Worm (Caenorhabditis elegans) whole organism, L1 larva: ENCODE data around the gene rnp-4.

Source experiments
- alr-1 ChIP-seq: fragments of 200-800 bp; sonication (Bioruptor generic); optimal IDR thresholded peaks from 2 replicates; lab custom pipeline; 2018; ENCODE audit warnings: borderline replicate concordance, mild to moderate bottlenecking, missing genetic modification characterization, missing compliant biosample characterization
- aly-2 ChIP-seq: fragments of 150-350 bp; optimal IDR thresholded peaks from 2 replicates; lab custom pipeline; 2014; ENCODE audit warnings: missing biosample characterization, missing genetic modification characterization
- blmp-1 ChIP-seq: fragments of 150-350 bp; optimal IDR thresholded peaks from 2 replicates; lab custom pipeline; 2014; ENCODE audit warnings: missing biosample characterization, missing genetic modification characterization
- ces-1 ChIP-seq: fragments of 150-350 bp; optimal IDR thresholded peaks from 2 replicates; lab custom pipeline; 2014; ENCODE audit warnings: missing biosample characterization, missing genetic modification reagents, missing genetic modification characterization
- efl-1 ChIP-seq, 4 experiments: fragments of 150-350 bp; optimal IDR thresholded peaks in 3 of 4; peaks in 1 of 4; 1 replicate in 1 of 4; 2 replicates in 3 of 4; lab custom pipeline; 2014; ENCODE audit warnings: missing biosample characterization in 2 of 4, missing genetic modification characterization in 2 of 4, missing genetic modification reagents in 2 of 4
- egl-13 ChIP-seq: sonication (generic microtip); optimal IDR thresholded peaks from 2 replicates; lab custom pipeline; 2016; ENCODE audit warnings: missing genotype, missing genetic modification reagents, missing genetic modification characterization, missing compliant biosample characterization
- elt-2 ChIP-seq: sonication (generic microtip); optimal IDR thresholded peaks from 2 replicates; lab custom pipeline; 2016; ENCODE audit warnings: missing genetic modification characterization, mild to moderate bottlenecking, inconsistent platforms, missing compliant biosample characterization, missing genetic modification reagents
- elt-3 ChIP-seq, 6 experiments: fragments of 150-350 bp in 1 of 6; sonication (generic microtip); optimal IDR thresholded peaks; 2 replicates each; lab custom pipeline; 2017 to 2018; ENCODE audit warnings: missing biosample characterization in 6 of 6, missing genetic modification characterization in 6 of 6, inconsistent platforms in 1 of 6
- irx-1 ChIP-seq: sonication (generic microtip); optimal IDR thresholded peaks from 2 replicates; lab custom pipeline; 2016; ENCODE audit warnings: missing genetic modification characterization, missing compliant biosample characterization
- isw-1 ChIP-seq: fragments of 200-800 bp; sonication (Bioruptor generic); IDR thresholded peaks from 2 replicates; pipeline ENCODE4 v1.3.6; 2022; ENCODE audit warnings: missing genetic modification characterization, missing compliant biosample characterization
- lin-13 ChIP-seq: fragments of 150-350 bp; optimal IDR thresholded peaks from 2 replicates; lab custom pipeline; 2014; ENCODE audit warnings: missing biosample characterization, missing genetic modification reagents, missing genetic modification characterization
- lin-14 ChIP-seq: fragments of 200-800 bp; sonication (Bioruptor generic); optimal IDR thresholded peaks from 2 replicates; lab custom pipeline; 2018; ENCODE audit warnings: mild to moderate bottlenecking, missing genetic modification characterization, moderate library complexity, missing compliant biosample characterization
- lin-39 ChIP-seq: fragments of 150-350 bp; optimal IDR thresholded peaks from 2 replicates; lab custom pipeline; 2014; ENCODE audit warnings: missing biosample characterization, missing genetic modification reagents, missing genetic modification characterization
- lsy-2 ChIP-seq, 2 experiments: fragments of 150-350 bp; optimal IDR thresholded peaks; 2 replicates each; lab custom pipeline; 2014; ENCODE audit warnings: missing biosample characterization in 2 of 2, missing genetic modification characterization in 2 of 2
- mdl-1 ChIP-seq, 2 experiments: fragments of 150-350 bp; optimal IDR thresholded peaks; 2 replicates each; lab custom pipeline; 2014 to 2017; ENCODE audit warnings: missing biosample characterization in 2 of 2, missing genetic modification characterization in 2 of 2, inconsistent platforms in 1 of 2
- nhr-237 ChIP-seq: fragments of 150-350 bp; optimal IDR thresholded peaks from 2 replicates; lab custom pipeline; 2014; ENCODE audit warnings: missing biosample characterization, missing genetic modification characterization
- nhr-28 ChIP-seq: fragments of 150-350 bp; optimal IDR thresholded peaks from 2 replicates; lab custom pipeline; 2014; ENCODE audit warnings: missing biosample characterization, missing genetic modification characterization
- nhr-47 ChIP-seq: sonication (generic microtip); optimal IDR thresholded peaks from 2 replicates; lab custom pipeline; 2016; ENCODE audit warnings: mild to moderate bottlenecking, missing genetic modification characterization, moderate library complexity, missing compliant biosample characterization
- nhr-71 ChIP-seq: sonication (generic microtip); optimal IDR thresholded peaks from 2 replicates; lab custom pipeline; 2016; ENCODE audit warnings: mild to moderate bottlenecking, missing genetic modification characterization, moderate library complexity, missing compliant biosample characterization
- nhr-77 ChIP-seq: fragments of 150-350 bp; optimal IDR thresholded peaks from 2 replicates; lab custom pipeline; 2014; ENCODE audit warnings: missing biosample characterization, missing genetic modification characterization
- nhr-84 ChIP-seq: sonication (generic microtip); optimal IDR thresholded peaks from 2 replicates; lab custom pipeline; 2017; ENCODE audit warnings: missing biosample characterization, missing genetic modification characterization
- nhr-85 ChIP-seq: sonication (generic microtip); peaks from one replicate; lab custom pipeline; 2016; ENCODE audit warnings: missing genetic modification characterization, inconsistent platforms, missing compliant biosample characterization
- pag-3 ChIP-seq: sonication (generic microtip); optimal IDR thresholded peaks from 2 replicates; lab custom pipeline; 2017; ENCODE audit warnings: missing genetic modification characterization, mild to moderate bottlenecking, missing compliant biosample characterization, antibody characterized with exemption, borderline replicate concordance; ENCODE audit not compliant: insufficient read depth
- rnt-1 ChIP-seq: sonication (generic microtip); optimal IDR thresholded peaks from 2 replicates; lab custom pipeline; 2016; ENCODE audit warnings: mild to moderate bottlenecking, missing genetic modification characterization, moderate library complexity, missing compliant biosample characterization
- snu-23 ChIP-seq: sonication (generic microtip); optimal IDR thresholded peaks from 2 replicates; lab custom pipeline; 2016; ENCODE audit warnings: missing genetic modification characterization, missing compliant biosample characterization
- sup-37 ChIP-seq: fragments of 200-800 bp; sonication (Bioruptor generic); optimal IDR thresholded peaks from 2 replicates; lab custom pipeline; 2018; ENCODE audit warnings: mild to moderate bottlenecking, missing genetic modification characterization, missing compliant biosample characterization
- swsn-7 ChIP-seq: sonication (generic microtip); optimal IDR thresholded peaks from 2 replicates; lab custom pipeline; 2016; ENCODE audit warnings: missing genetic modification characterization, missing compliant biosample characterization
- tlp-1 ChIP-seq: fragments of 150-350 bp; optimal IDR thresholded peaks from 2 replicates; lab custom pipeline; 2014; ENCODE audit warnings: missing biosample characterization, missing genetic modification characterization
- unc-130 ChIP-seq: fragments of 150-350 bp; optimal IDR thresholded peaks from 2 replicates; lab custom pipeline; 2017; ENCODE audit warnings: missing biosample characterization, missing genetic modification characterization, inconsistent platforms
- unc-30 ChIP-seq: sonication (generic microtip); optimal IDR thresholded peaks from 2 replicates; lab custom pipeline; 2017; ENCODE audit warnings: missing biosample characterization, missing genetic modification characterization
- zip-4 ChIP-seq: fragments of 200-800 bp; sonication (Bioruptor generic); optimal IDR thresholded peaks from 2 replicates; lab custom pipeline; 2018; ENCODE audit warnings: mild to moderate bottlenecking, missing genetic modification characterization, moderate library complexity, missing compliant biosample characterization

The rnp-4 gene

ce11 chrIII:4405986-4406385 lies at the start of gene rnp-4:
TSS of gene rnp-4 (plus strand) at chrIII:4406286.
- TF ChIP-seq nhr-85 (tag; lab: Kevin White, UChicago) (no peak), snu-23 (GFP tag; lab: Kevin White, UChicago) (no peak)

- TF ChIP-seq nhr-77 (tag; lab: Kevin White, UChicago): no peak
- no peak for TF ChIP-seq tlp-1 (tag; lab: Kevin White, UChicago)
- no peak for TF ChIP-seq blmp-1 (tag; lab: Kevin White, UChicago)
- no peak for TF ChIP-seq egl-13 (tag; lab: Kevin White, UChicago)
- TF ChIP-seq nhr-84 (tag; lab: Kevin White, UChicago): no peak
- TF ChIP-seq efl-1 (optimal IDR thresholded peaks at IDR 0.05; lab: Kevin White, UChicago): no peak
- TF ChIP-seq efl-1 (GFP tag; optimal IDR thresholded peaks at IDR 0.05 in 1 of 2; lab: Kevin White, UChicago): peak in 1 of 2 experiments; percentile 55
- TF ChIP-seq isw-1: no peak
- no peak for TF ChIP-seq irx-1 (tag; lab: Kevin White, UChicago)
Observed at ce11 chrIII:4356384-4356783, 49.7 kb upstream of the rnp-4 start, which contains the start of gene mnp-1. TSS of gene mnp-1 (plus strand) at chrIII:4356594.

- no peak for TF ChIP-seq unc-130 (tag; lab: Kevin White, UChicago)
- TF ChIP-seq elt-3 (tag; optimal IDR thresholded peaks at IDR 0.05; lab: Kevin White, UChicago): no peak
- peak; percentile 27 for TF ChIP-seq elt-2 (tag; lab: Kevin White, UChicago)
Observed at ce11 chrIII:4357438-4357837, 48.6 kb upstream of the rnp-4 start.

DNA sequence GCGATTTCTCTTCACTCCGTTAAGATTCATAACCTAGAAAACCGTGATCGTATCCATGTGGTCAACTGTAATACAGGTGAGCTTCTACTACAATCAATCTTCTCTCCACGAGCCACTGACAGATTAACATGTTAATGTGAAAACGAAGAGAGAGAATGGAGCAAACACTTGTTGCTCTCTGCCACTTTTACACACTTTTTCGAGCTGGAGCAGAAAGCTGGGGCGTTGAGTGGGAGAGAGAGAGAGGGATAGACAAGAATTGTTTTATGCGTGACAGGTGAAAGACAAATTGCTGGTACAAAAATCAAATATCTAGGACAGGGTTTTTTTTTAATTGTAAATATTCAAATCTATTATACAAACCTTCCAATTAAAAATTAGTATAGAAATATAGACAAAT lies 47.7 kb upstream of the rnp-4 start:
- TF ChIP-seq ces-1 (GFP tag; lab: Kevin White, UChicago) (no peak), unc-130 (tag; lab: Kevin White, UChicago) (peak; percentile 34), tlp-1 (tag; lab: Kevin White, UChicago) (no peak), rnt-1 (peak; percentile 64), lin-39 (tag; lab: Kevin White, UChicago) (no peak), nhr-71 (peak; percentile 49), lsy-2 (tag; optimal IDR thresholded peaks at IDR 0.05; lab: Kevin White, UChicago) (peak in 1 of 2 experiments; percentile 4), mdl-1 (tag; optimal IDR thresholded peaks at IDR 0.05; lab: Kevin White, UChicago) (peak in 1 of 2 experiments; percentile 7)

- TF ChIP-seq efl-1 (optimal IDR thresholded peaks at IDR 0.05; lab: Kevin White, UChicago) (no peak), efl-1 (GFP tag; optimal IDR thresholded peaks at IDR 0.05 in 1 of 2; lab: Kevin White, UChicago) (peak in 1 of 2 experiments; percentile 44), rnt-1 (peak; percentile 40), lin-14 (peak; percentile 19), alr-1 (tag; lab: Kevin White, UChicago) (no peak), pag-3 (tag; lab: Kevin White, UChicago) (no peak), sup-37 (no peak)
Observed at ce11 chrIII:4359208-4359607, 46.9 kb upstream of the rnp-4 start.

DNA sequence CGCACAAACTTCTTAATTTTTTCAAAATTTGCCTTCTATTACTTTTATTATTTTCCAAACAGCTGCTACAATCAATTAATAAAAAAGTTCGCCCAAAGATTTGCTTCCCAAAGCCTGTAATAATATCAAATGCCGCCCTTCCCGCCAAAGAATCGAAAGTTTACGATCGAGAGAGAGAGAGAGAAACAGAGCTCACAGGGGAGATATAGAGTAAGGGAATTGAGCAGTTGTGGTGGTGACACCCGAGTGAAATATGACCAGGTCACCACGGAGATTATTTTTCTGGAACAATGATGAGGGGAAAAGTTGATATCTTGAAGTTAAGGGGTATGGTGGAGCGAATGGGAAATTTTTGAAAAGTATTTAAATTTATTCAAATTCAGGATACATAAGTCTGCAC lies 46.2 kb upstream of the rnp-4 start:
- no peak for TF ChIP-seq lsy-2 (tag; optimal IDR thresholded peaks at IDR 0.05; lab: Kevin White, UChicago)
- no peak for TF ChIP-seq nhr-237 (tag; lab: Kevin White, UChicago)
- no peak for TF ChIP-seq blmp-1 (tag; lab: Kevin White, UChicago)
- no peak for TF ChIP-seq aly-2 (tag; lab: Kevin White, UChicago)
- no peak for TF ChIP-seq swsn-7
- TF ChIP-seq rnt-1: no peak
- TF ChIP-seq nhr-28 (tag; lab: Kevin White, UChicago): no peak
- TF ChIP-seq nhr-85 (tag; lab: Kevin White, UChicago): no peak
- no peak for TF ChIP-seq nhr-47 (tag; lab: Kevin White, UChicago)
- TF ChIP-seq lin-13 (GFP tag; lab: Kevin White, UChicago): no peak
- TF ChIP-seq unc-30 (tag; lab: Kevin White, UChicago): no peak
- TF ChIP-seq zip-4 (GFP tag; lab: Kevin White, UChicago): no peak
